Fruit fly (Drosophila melanogaster) whole organism, wandering third instar larva: ENCODE results near the gene rno.
A peak's percentile ranks its signal among the peaks of the same experiment; 100 is the strongest.

Source experiments
- Abd-B ChIP-seq: fragments of >200 bp; optimal IDR thresholded peaks from 2 replicates; lab custom pipeline; 2017; ENCODE audit warnings: missing biosample characterization, missing genetic modification characterization
- CG32264 ChIP-seq: fragments of 200-800 bp; sonication (Bioruptor generic); optimal IDR thresholded peaks from 2 replicates; lab custom pipeline; 2016; ENCODE audit warnings: missing biosample characterization, missing genetic modification characterization
- CG9705 ChIP-seq: fragments of 200-800 bp; sonication (Bioruptor generic); optimal IDR thresholded peaks from 2 replicates; lab custom pipeline; 2018; ENCODE audit warnings: missing biosample characterization, mild to moderate bottlenecking, missing genetic modification characterization
- CrebA ChIP-seq: fragments of 200-800 bp; sonication (Bioruptor generic); optimal IDR thresholded peaks from 2 replicates; lab custom pipeline; 2016; ENCODE audit warnings: missing biosample characterization, mild to moderate bottlenecking, missing genetic modification characterization, borderline replicate concordance
- Dfd ChIP-seq: fragments of >200 bp; optimal IDR thresholded peaks from 2 replicates; lab custom pipeline; 2017; ENCODE audit warnings: missing biosample characterization, missing genetic modification characterization
- Dif ChIP-seq: fragments of 200-275, 200-300 bp; sonication (Bioruptor generic); optimal IDR thresholded peaks from 2 replicates; lab custom pipeline; 2018; ENCODE audit warnings: missing biosample characterization, missing genetic modification characterization; ENCODE audit not compliant: partially characterized antibody
- GATAd ChIP-seq: sonication (Bioruptor generic); optimal IDR thresholded peaks from 2 replicates; lab custom pipeline; 2016; ENCODE audit warnings: missing biosample characterization, missing genetic modification characterization
- HLH106 ChIP-seq: fragments of 200-800 bp; optimal IDR thresholded peaks from 3 replicates; lab custom pipeline; 2019; ENCODE audit warnings: missing biosample characterization, mild to moderate bottlenecking, missing genetic modification characterization, moderate library complexity
- Hnf4 ChIP-seq: fragments of 200-800 bp; sonication (Bioruptor generic); optimal IDR thresholded peaks from 2 replicates; lab custom pipeline; 2016; ENCODE audit warnings: missing biosample characterization, mild to moderate bottlenecking, missing genetic modification characterization
- Hr78 ChIP-seq: fragments of >200 bp; optimal IDR thresholded peaks from 2 replicates; lab custom pipeline; 2017; ENCODE audit warnings: missing biosample characterization, missing genetic modification characterization
- Hr83 ChIP-seq: fragments of 200-300 bp; sonication (Bioruptor generic); optimal IDR thresholded peaks from 2 replicates; lab custom pipeline; 2016; ENCODE audit warnings: missing biosample characterization, mild to moderate bottlenecking, missing genetic modification characterization, moderate library complexity; ENCODE audit not compliant: poor library complexity, severe bottlenecking
- Jra ChIP-seq: sonication (Bioruptor generic); optimal IDR thresholded peaks from 2 replicates; lab custom pipeline; 2016; ENCODE audit warnings: missing biosample characterization, missing genetic modification characterization
- Mio ChIP-seq: sonication (Bioruptor generic); optimal IDR thresholded peaks from 2 replicates; lab custom pipeline; 2016; ENCODE audit warnings: missing biosample characterization, missing genetic modification characterization
- Myc ChIP-seq: fragments of >200 bp; optimal IDR thresholded peaks from 2 replicates; lab custom pipeline; 2017
- N ChIP-seq: fragments of >200 bp; optimal IDR thresholded peaks from 2 replicates; lab custom pipeline; 2018; ENCODE audit warnings: missing biosample characterization, missing external identifiers, missing genetic modification characterization
- OdsH ChIP-seq: fragments of 200-800 bp; sonication (Bioruptor generic); optimal IDR thresholded peaks from 2 replicates; lab custom pipeline; 2016; ENCODE audit warnings: missing biosample characterization, mild to moderate bottlenecking, missing genetic modification characterization
- Rel ChIP-seq, 2 experiments: fragments of 200-800 bp; sonication (Bioruptor generic) in 1 of 2; optimal IDR thresholded peaks; 2 replicates in 1 of 2; 3 replicates in 1 of 2; lab custom pipeline; 2016 to 2019; ENCODE audit warnings: mild to moderate bottlenecking in 2 of 2, missing biosample characterization in 2 of 2, missing genetic modification characterization in 2 of 2, moderate library complexity in 1 of 2
- Sp1 ChIP-seq: fragments of 200-800 bp; sonication (Bioruptor generic); optimal IDR thresholded peaks from 3 replicates; lab custom pipeline; 2019; ENCODE audit warnings: missing biosample characterization, mild to moderate bottlenecking, missing genetic modification characterization, moderate library complexity
- Vsx2 ChIP-seq: fragments of 200-300, 225-300 bp; sonication (Bioruptor generic); optimal IDR thresholded peaks from 2 replicates; lab custom pipeline; 2018; ENCODE audit warnings: missing biosample characterization, missing genetic modification characterization; ENCODE audit not compliant: partially characterized antibody
- br ChIP-seq: fragments of 200-800 bp; sonication (Bioruptor generic); optimal IDR thresholded peaks from 2 replicates; lab custom pipeline; 2016; ENCODE audit warnings: missing biosample characterization, missing genetic modification characterization
- brk ChIP-seq: fragments of 200-800 bp; sonication (Bioruptor generic); optimal IDR thresholded peaks from 2 replicates; lab custom pipeline; 2016; ENCODE audit warnings: missing biosample characterization, mild to moderate bottlenecking, missing genetic modification characterization
- dl ChIP-seq, 2 experiments: fragments of 175-275, 200-275 bp in 1 of 2; fragments of 200-275 bp in 1 of 2; sonication (Bioruptor generic); optimal IDR thresholded peaks; lab custom pipeline; 2018; ENCODE audit warnings: mild to moderate bottlenecking in 2 of 2, missing biosample characterization in 2 of 2, missing genetic modification characterization in 2 of 2, moderate library complexity in 2 of 2; ENCODE audit not compliant: partially characterized antibody in 2 of 2, insufficient read depth in 1 of 2
- dmrt93B ChIP-seq: fragments of 200-800 bp; sonication (Bioruptor generic); optimal IDR thresholded peaks from 2 replicates; lab custom pipeline; 2018; ENCODE audit warnings: missing biosample characterization, mild to moderate bottlenecking, missing genetic modification characterization
- dsf ChIP-seq: sonication (Bioruptor generic); optimal IDR thresholded peaks from 2 replicates; lab custom pipeline; 2016; ENCODE audit warnings: missing biosample characterization, missing genetic modification characterization, borderline replicate concordance
- ey ChIP-seq: fragments of 200-800 bp; sonication (Bioruptor generic); optimal IDR thresholded peaks from 2 replicates; lab custom pipeline; 2016; ENCODE audit warnings: missing biosample characterization, missing genetic modification characterization
- foxo ChIP-seq, 2 experiments: fragments of 200-800 bp; sonication (Bioruptor generic); optimal IDR thresholded peaks; 2 replicates in 1 of 2; 3 replicates in 1 of 2; lab custom pipeline; 2016 to 2017; ENCODE audit warnings: missing biosample characterization in 2 of 2, missing genetic modification characterization in 2 of 2
- fru ChIP-seq: fragments of 200-800 bp; sonication (Bioruptor generic); optimal IDR thresholded peaks from 3 replicates; lab custom pipeline; 2016; ENCODE audit warnings: missing biosample characterization, mild to moderate bottlenecking, missing genetic modification characterization
- h ChIP-seq: fragments of 200-800 bp; sonication (Bioruptor generic); optimal IDR thresholded peaks from 3 replicates; lab custom pipeline; 2016; ENCODE audit warnings: missing biosample characterization, mild to moderate bottlenecking, missing genetic modification characterization
- jim ChIP-seq: fragments of 175-275, 200-325 bp; sonication (Bioruptor generic); optimal IDR thresholded peaks from 2 replicates; lab custom pipeline; 2016; ENCODE audit warnings: missing biosample characterization, mild to moderate bottlenecking, missing genetic modification characterization
- lola ChIP-seq: fragments of >200 bp; optimal IDR thresholded peaks from 2 replicates; lab custom pipeline; 2017; ENCODE audit warnings: missing biosample characterization, missing genetic modification characterization
- pan ChIP-seq: fragments of >200 bp; optimal IDR thresholded peaks from 2 replicates; lab custom pipeline; 2017
- psq ChIP-seq: fragments of 200-800 bp; sonication (Bioruptor generic); optimal IDR thresholded peaks from 3 replicates; lab custom pipeline; 2017; ENCODE audit warnings: missing biosample characterization, mild to moderate bottlenecking, missing genetic modification characterization, moderate library complexity
- rgr ChIP-seq: fragments of 200-800 bp; sonication (Bioruptor generic); optimal IDR thresholded peaks from 3 replicates; lab custom pipeline; 2016; ENCODE audit warnings: missing biosample characterization, mild to moderate bottlenecking, missing genetic modification characterization
- sage ChIP-seq: fragments of 200-800 bp; sonication (Bioruptor generic); optimal IDR thresholded peaks from 2 replicates; lab custom pipeline; 2016; ENCODE audit warnings: missing biosample characterization, mild to moderate bottlenecking, missing genetic modification characterization
- sv ChIP-seq: fragments of 200-800 bp; sonication (Bioruptor generic); optimal IDR thresholded peaks from 3 replicates; lab custom pipeline; 2016; ENCODE audit warnings: missing biosample characterization, missing genetic modification characterization
- tai ChIP-seq: sonication (Bioruptor generic); optimal IDR thresholded peaks from 2 replicates; lab custom pipeline; 2016; ENCODE audit warnings: missing biosample characterization, missing genetic modification characterization
- usp ChIP-seq: fragments of >200 bp; optimal IDR thresholded peaks from 2 replicates; lab custom pipeline; 2017; ENCODE audit warnings: missing biosample characterization, missing genetic modification characterization
- woc ChIP-seq: sonication (Bioruptor generic); optimal IDR thresholded peaks from 2 replicates; lab custom pipeline; 2016; ENCODE audit warnings: missing biosample characterization, mild to moderate bottlenecking, missing genetic modification characterization

The rno gene

DNA sequence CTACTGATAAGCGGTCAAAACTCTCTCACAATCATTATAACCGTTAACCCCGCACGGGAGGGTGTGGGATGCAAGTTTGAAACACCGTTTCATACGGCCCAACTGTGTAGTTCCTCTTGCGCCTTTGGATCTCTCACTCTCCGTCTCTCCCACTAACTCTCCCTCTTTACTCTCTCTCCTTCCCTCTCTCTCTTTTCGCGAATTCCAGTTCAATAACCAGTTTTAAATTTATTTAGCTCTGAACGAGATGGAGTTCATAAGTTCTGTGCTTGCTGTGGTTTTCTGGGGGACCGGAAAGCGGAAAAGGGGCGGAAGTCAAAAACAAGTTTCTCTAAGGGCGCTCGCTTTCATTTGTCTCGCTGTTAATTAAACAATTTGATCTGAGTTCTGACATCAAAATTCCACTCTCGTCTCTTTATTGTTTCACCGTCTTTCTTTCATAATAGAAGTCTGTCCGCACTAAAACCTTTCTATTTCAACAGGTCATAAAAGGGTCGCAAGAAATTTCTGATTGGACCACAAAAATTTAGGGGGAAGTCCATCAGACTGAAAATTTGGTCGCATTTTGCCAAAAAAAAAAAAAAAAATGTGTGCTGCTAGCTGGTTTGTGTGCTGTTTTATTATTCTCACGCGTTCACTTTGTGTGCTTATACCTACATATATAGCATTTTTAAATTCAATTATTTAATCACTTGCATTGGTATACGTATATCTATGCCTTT is 58.6 kb downstream of the rno start:
- TF ChIP-seq Rel (GFP tag; optimal IDR thresholded peaks at IDR 0.05; lab: Kevin White, UChicago), result no peak
- peak; percentile 91 for TF ChIP-seq Rel (tag; optimal IDR thresholded peaks at IDR 0.05; lab: Kevin White, UChicago)
- TF ChIP-seq dmrt93B (GFP tag; lab: Kevin White, UChicago), result no peak
- peak; percentile 47 for TF ChIP-seq psq (GFP tag; lab: Kevin White, UChicago)
- TF ChIP-seq Myc, result no peak
- no peak for TF ChIP-seq CG9705 (GFP tag; lab: Kevin White, UChicago)
- TF ChIP-seq tai, result no peak
- peak in 1 of 2 experiments; percentile 82 for TF ChIP-seq dl (GFP tag; optimal IDR thresholded peaks at IDR 0.05; lab: Kevin White, UChicago; ENCODE audit: insufficient read depth in 1 of 2, partially characterized antibody in 2 of 2)
- TF ChIP-seq Dif (GFP tag; lab: Kevin White, UChicago), result peak; percentile 87
- no peak for TF ChIP-seq CG32264 (GFP tag; lab: Kevin White, UChicago)
- peak; percentile 24 for TF ChIP-seq woc (GFP tag; lab: Kevin White, UChicago)
- no peak for TF ChIP-seq br (GFP tag; lab: Kevin White, UChicago)
- peak; percentile 11 for TF ChIP-seq Hr83 (GFP tag; lab: Kevin White, UChicago)
- TF ChIP-seq HLH106 (tag; lab: Kevin White, UChicago), result no peak
- no peak for TF ChIP-seq Sp1 (GFP tag; lab: Kevin White, UChicago)
- peak; percentile 37 for TF ChIP-seq brk
- peak; percentile 84 for TF ChIP-seq Vsx2 (GFP tag; lab: Kevin White, UChicago)

DNA sequence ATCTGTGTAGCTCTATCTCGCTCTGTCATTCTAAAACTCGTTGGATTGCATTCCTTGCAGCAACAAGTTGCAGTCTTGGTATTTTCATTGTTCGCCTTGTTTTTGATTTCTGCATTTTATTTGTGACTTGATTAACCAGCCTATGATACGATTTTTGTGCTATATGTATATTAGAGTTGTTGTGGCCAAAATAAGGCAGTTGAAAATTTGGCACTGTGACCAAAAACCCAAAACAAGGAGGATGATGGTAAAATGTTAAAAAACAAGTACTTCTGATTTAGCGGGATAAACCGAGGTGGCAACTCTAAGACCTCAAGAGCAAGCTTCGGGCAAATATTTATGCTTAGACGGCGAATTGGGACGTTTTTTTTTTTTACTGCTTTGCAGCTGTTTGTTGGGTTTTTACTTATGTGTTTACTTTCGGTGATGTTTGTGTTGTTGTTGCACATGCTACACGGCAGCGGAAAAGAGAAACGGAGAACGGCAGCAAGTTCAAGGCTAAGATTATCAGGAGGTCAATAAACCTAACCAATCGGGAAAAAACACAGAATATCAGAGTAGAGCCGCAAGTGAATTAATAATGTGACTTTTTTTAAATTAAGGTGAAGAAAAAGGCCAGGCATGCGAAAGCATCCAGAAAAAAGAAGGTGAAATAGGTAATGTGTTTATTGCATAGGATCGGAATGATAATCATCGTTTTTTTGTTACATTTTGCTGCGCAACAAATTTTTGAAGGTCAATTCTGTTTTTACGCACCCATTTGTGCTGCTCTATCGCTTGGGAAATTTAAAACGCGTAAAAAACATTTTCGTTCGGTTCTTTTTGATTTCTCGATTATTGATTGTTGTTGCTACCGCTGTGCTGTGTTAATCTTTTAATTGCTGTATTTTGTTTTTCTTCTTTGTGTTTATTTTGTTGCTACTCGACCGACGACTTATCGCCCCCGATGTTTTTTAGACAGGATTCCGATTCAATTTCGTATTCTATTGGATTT is 59.7 kb downstream of the rno start:
- TF ChIP-seq pan (no peak), h (GFP tag; lab: Kevin White, UChicago) (peak; percentile 19), dsf (no peak), dl (GFP tag; optimal IDR thresholded peaks at IDR 0.05; lab: Kevin White, UChicago; ENCODE audit: insufficient read depth in 1 of 2, partially characterized antibody in 2 of 2) (no peak), foxo (GFP tag; optimal IDR thresholded peaks at IDR 0.05; lab: Kevin White, UChicago) (peak in 1 of 2 experiments; percentile 48), HLH106 (tag; lab: Kevin White, UChicago) (peak; percentile 9), brk (no peak), woc (GFP tag; lab: Kevin White, UChicago) (no peak), CG9705 (GFP tag; lab: Kevin White, UChicago) (no peak), Myc (no peak), lola (GFP tag; lab: Kevin White, UChicago) (no peak), psq (GFP tag; lab: Kevin White, UChicago) (peak; percentile 45), Hr83 (GFP tag; lab: Kevin White, UChicago) (no peak), ey (GFP tag; lab: Kevin White, UChicago) (peak; percentile 53), tai (no peak), Vsx2 (GFP tag; lab: Kevin White, UChicago) (no peak), fru (peak; percentile 61), sv (GFP tag; lab: Kevin White, UChicago) (no peak), rgr (GFP tag; lab: Kevin White, UChicago) (peak; percentile 43), br (GFP tag; lab: Kevin White, UChicago) (peak; percentile 39), Dfd (GFP tag; lab: Kevin White, UChicago) (no peak), N (GFP tag; lab: Kevin White, UChicago) (no peak), Mio (no peak), OdsH (peak; percentile 16), sage (GFP tag; lab: Kevin White, UChicago) (no peak), Abd-B (GFP tag; lab: Kevin White, UChicago) (no peak), Dif (GFP tag; lab: Kevin White, UChicago) (no peak), Sp1 (GFP tag; lab: Kevin White, UChicago) (peak; percentile 5), GATAd (GFP tag; lab: Kevin White, UChicago) (no peak), Hr78 (GFP tag; lab: Kevin White, UChicago) (no peak), Rel (GFP tag; optimal IDR thresholded peaks at IDR 0.05; lab: Kevin White, UChicago) (no peak), Rel (tag; optimal IDR thresholded peaks at IDR 0.05; lab: Kevin White, UChicago) (peak; percentile 97), Jra (GFP tag; lab: Kevin White, UChicago) (no peak), CG32264 (GFP tag; lab: Kevin White, UChicago) (no peak), CrebA (GFP tag; lab: Kevin White, UChicago) (no peak), usp (no peak), Hnf4 (GFP tag; lab: Kevin White, UChicago) (no peak), dmrt93B (GFP tag; lab: Kevin White, UChicago) (no peak), jim (no peak)
